Worm (Caenorhabditis elegans) whole organism, late embryonic: ENCODE results near the gene F41B5.12.

Source experiments
- ama-1 ChIP-seq: fragments of 150-350 bp; optimal IDR thresholded peaks from 2 replicates; lab custom pipeline; 2014
- ceh-18 ChIP-seq: sonication (generic microtip); optimal IDR thresholded peaks from 2 replicates; lab custom pipeline; 2016; ENCODE audit warnings: missing genetic modification characterization, missing compliant biosample characterization
- ceh-30 ChIP-seq: fragments of 150-350 bp; optimal IDR thresholded peaks from 2 replicates; lab custom pipeline; 2014; ENCODE audit warnings: missing biosample characterization, missing genetic modification characterization
- ceh-9 ChIP-seq: sonication (generic microtip); optimal IDR thresholded peaks from 2 replicates; lab custom pipeline; 2016; ENCODE audit warnings: mild to moderate bottlenecking, missing genetic modification characterization, inconsistent platforms, missing compliant biosample characterization
- dmd-4 ChIP-seq: sonication (generic microtip); optimal IDR thresholded peaks from 2 replicates; lab custom pipeline; 2016; ENCODE audit warnings: borderline replicate concordance, missing genetic modification characterization, missing compliant biosample characterization
- gmeb-2 ChIP-seq: sonication (generic microtip); optimal IDR thresholded peaks from 2 replicates; lab custom pipeline; 2016; ENCODE audit warnings: missing genetic modification characterization, inconsistent platforms, missing compliant biosample characterization
- pha-4 ChIP-seq: fragments of 150-350 bp; optimal IDR thresholded peaks from 2 replicates; lab custom pipeline; 2018; ENCODE audit warnings: missing biosample characterization, missing genetic modification reagents, missing genetic modification characterization
- pros-1 ChIP-seq: fragments of 150-350 bp; optimal IDR thresholded peaks from 2 replicates; lab custom pipeline; 2014; ENCODE audit warnings: missing biosample characterization, missing genetic modification reagents, missing genetic modification characterization
- rnt-1 ChIP-seq: sonication (generic microtip); optimal IDR thresholded peaks from 2 replicates; lab custom pipeline; 2016; ENCODE audit warnings: missing genetic modification characterization, missing compliant biosample characterization
- syd-9 ChIP-seq: sonication (generic microtip); optimal IDR thresholded peaks from 2 replicates; lab custom pipeline; 2016; ENCODE audit warnings: mild to moderate bottlenecking, missing genetic modification characterization, moderate library complexity, missing compliant biosample characterization
- tbx-7 ChIP-seq: sonication (generic microtip); optimal IDR thresholded peaks from 2 replicates; lab custom pipeline; 2016; ENCODE audit warnings: missing genotype, missing genetic modification characterization, missing compliant biosample characterization
- unc-55 ChIP-seq: sonication (generic microtip); optimal IDR thresholded peaks from 2 replicates; lab custom pipeline; 2017; ENCODE audit warnings: missing biosample characterization, missing genetic modification reagents, missing genetic modification characterization
- unc-86 ChIP-seq: sonication (generic microtip); optimal IDR thresholded peaks from 2 replicates; lab custom pipeline; 2016; ENCODE audit warnings: missing genetic modification characterization, missing compliant biosample characterization

DNA sequence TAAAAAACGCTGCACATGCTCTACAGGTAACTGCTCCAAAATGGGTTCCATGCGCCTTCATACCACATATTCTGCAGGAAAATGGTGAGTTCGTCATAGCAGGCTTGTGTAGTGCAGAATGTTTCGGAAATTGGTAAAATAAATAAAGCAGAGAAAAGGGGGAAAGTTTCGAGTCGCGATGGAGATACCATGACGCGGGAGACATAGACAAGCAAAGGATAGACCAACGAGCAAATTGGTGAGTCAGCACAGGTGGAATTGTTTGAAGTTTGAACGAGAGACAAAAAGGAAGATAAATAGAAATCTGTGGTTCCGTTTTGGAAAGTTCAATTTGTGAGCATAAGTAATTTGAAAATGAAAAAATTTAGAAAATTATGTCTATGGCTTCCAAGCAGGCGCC is 29.6 kb downstream of the F41B5.12 start, which contains the start of gene nhr-225:
- TF ChIP-seq ama-1 (lab: Kevin White, UChicago) (no peak), ceh-9 (tag; lab: Kevin White, UChicago) (no peak), gmeb-2 (tag; lab: Kevin White, UChicago) (no peak), pha-4 (tag; lab: Kevin White, UChicago) (no peak), unc-86 (tag; lab: Kevin White, UChicago) (no peak), pros-1 (no peak), ceh-30 (tag; lab: Kevin White, UChicago) (no peak), dmd-4 (no peak), ceh-18 (tag; lab: Kevin White, UChicago) (no peak), unc-55 (no peak), tbx-7 (tag; lab: Kevin White, UChicago) (no peak), syd-9 (tag; lab: Kevin White, UChicago) (no peak), rnt-1 (tag; lab: Kevin White, UChicago) (no peak)
